Fruit fly (Drosophila melanogaster): ENCODE results near the gene CG10616.

CG10616 gene

dm6 chr3L:12501249-12501648 is 29.7 kb downstream of the CG10616 start, which contains the start of the genes CG10638 and CG10681 (continued):
- TF ChIP-seq cas (GFP tag; IDR thresholded peaks at IDR 0.05) (no peak), CG8290 (GFP tag; optimal IDR thresholded peaks at IDR 0.05) (peak; percentile 71), CG8290 (tag; optimal IDR thresholded peaks at IDR 0.05) (no peak), CG11456 (GFP tag; IDR thresholded peaks at IDR 0.05) (no peak), Ptx1 (GFP tag; IDR thresholded peaks at IDR 0.05) (0 out of 2 replicates have a peak, but pooled peaks have one; percentile 16), Scr (GFP tag; IDR thresholded peaks at IDR 0.05; ENCODE audit: partially characterized antibody) (0 out of 2 replicates have a peak, but pooled peaks have one; percentile 11), HmgZ (tag; optimal IDR thresholded peaks at IDR 0.05) (peak; percentile 62), CG2875 (GFP tag; optimal IDR thresholded peaks at IDR 0.05) (no peak), Fer1 (GFP tag; optimal IDR thresholded peaks at IDR 0.05) (peak; percentile 71), unpg (GFP tag; optimal IDR thresholded peaks at IDR 0.05) (peak; percentile 54), HLH54F (GFP tag; optimal IDR thresholded peaks at IDR 0.05) (no peak), Nf-YC (tag; optimal IDR thresholded peaks at IDR 0.05) (peak; percentile 49), da (GFP tag; optimal IDR thresholded peaks at IDR 0.05) (no peak), CG6813 (GFP tag; optimal IDR thresholded peaks at IDR 0.05) (no peak), ind (GFP tag; optimal IDR thresholded peaks at IDR 0.05) (peak; percentile 27), CrebB (tag; optimal IDR thresholded peaks at IDR 0.05) (peak; percentile 1), tio (GFP tag; optimal IDR thresholded peaks at IDR 0.05) (no peak), CG12104 (GFP tag; optimal IDR thresholded peaks at IDR 0.05) (peak; percentile 30), CG9876 (GFP tag; optimal IDR thresholded peaks at IDR 0.05) (no peak), kay (GFP tag; optimal IDR thresholded peaks at IDR 0.05) (peak; percentile 48), CG2678 (tag; optimal IDR thresholded peaks at IDR 0.05) (peak; percentile 46), CG4730 (GFP tag; IDR thresholded peaks at IDR 0.05) (no peak; the same call in 1 of the 2 replicates), Hsf (GFP tag; optimal IDR thresholded peaks at IDR 0.05) (peak; percentile 46), B-H2 (GFP tag; optimal IDR thresholded peaks at IDR 0.05) (peak; percentile 43), nmo (GFP tag; optimal IDR thresholded peaks at IDR 0.05) (peak; percentile 55), CG4617 (GFP tag; optimal IDR thresholded peaks at IDR 0.05; ENCODE audit: borderline replicate concordance) (peak; percentile 63), CG1602 (GFP tag; optimal IDR thresholded peaks at IDR 0.05) (peak; percentile 14), CG13894 (tag; optimal IDR thresholded peaks at IDR 0.05) (peak; percentile 18), CG7928 (GFP tag; optimal IDR thresholded peaks at IDR 0.05) (peak; percentile 28), scrt (GFP tag; optimal IDR thresholded peaks at IDR 0.05) (peak; percentile 40), Dp (GFP tag; optimal IDR thresholded peaks at IDR 0.05) (peak; percentile 49), bsh (GFP tag; optimal IDR thresholded peaks at IDR 0.05) (peak in 1 of 2 experiments; percentile 46), CG18476 (GFP tag; optimal IDR thresholded peaks at IDR 0.05) (peak; percentile 53), CG13624 (GFP tag; optimal IDR thresholded peaks at IDR 0.05) (peak; percentile 16), NfI (GFP tag; optimal IDR thresholded peaks at IDR 0.05) (peak; percentile 27), Sox102F (GFP tag; optimal IDR thresholded peaks at IDR 0.05) (peak; percentile 33), CG8924 (tag; optimal IDR thresholded peaks at IDR 0.05) (peak; percentile 49), zfh2 (GFP tag; optimal IDR thresholded peaks at IDR 0.05) (peak; percentile 11), Hr3 (GFP tag; optimal IDR thresholded peaks at IDR 0.05) (peak; percentile 22), BEAF-32 (GFP tag; optimal IDR thresholded peaks at IDR 0.05) (peak; percentile 29), gfzf (GFP tag; optimal IDR thresholded peaks at IDR 0.05) (peak; percentile 68), Fer3 (tag; optimal IDR thresholded peaks at IDR 0.05) (peak; percentile 25), MBD-R2 (GFP tag; IDR thresholded peaks at IDR 0.05) (peak; percentile 77), pum (GFP tag; optimal IDR thresholded peaks at IDR 0.05) (no peak), CG3407 (GFP tag; optimal IDR thresholded peaks at IDR 0.05) (no peak), CG32772 (GFP tag; IDR thresholded peaks at IDR 0.05) (peak; percentile 53), bowl (GFP tag; IDR thresholded peaks at IDR 0.05) (no peak), CG4424 (GFP tag; optimal IDR thresholded peaks at IDR 0.05) (peak; percentile 62), CG4854 (GFP tag; optimal IDR thresholded peaks at IDR 0.05) (peak; percentile 10), gro (GFP tag; optimal IDR thresholded peaks at IDR 0.05) (no peak), stwl (tag; optimal IDR thresholded peaks at IDR 0.05) (peak; percentile 86)
